Worm (Caenorhabditis elegans) whole organism, young adult: ENCODE measurements around the gene klp-4.

Experiments
- ccch-3 ChIP-seq: fragments of 200-800 bp; sonication (Bioruptor generic); optimal IDR thresholded peaks from 2 replicates; lab custom pipeline; 2018; ENCODE audit warnings: mild to moderate bottlenecking, missing genetic modification characterization, missing compliant biosample characterization
- nhr-120 ChIP-seq: fragments of 200-800 bp; sonication (Bioruptor generic); IDR thresholded peaks from 2 replicates; pipeline ENCODE4 v1.3.6; 2022; ENCODE audit warnings: missing genetic modification characterization, missing compliant biosample characterization

ce11 chrX:3145265-3145664 lies 33.2 kb downstream of the klp-4 start, which contains the start of gene C15C7.4:
- TF ChIP-seq ccch-3 (GFP tag; lab: Kevin White, UChicago) (no peak), nhr-120 (GFP tag; lab: Robert Waterston, UW) (no peak)
